Worm (Caenorhabditis elegans) whole organism, L3 larva: ENCODE measurements around the gene pnn-1.

ENCODE experiments used
- R02D3.7 ChIP-seq: fragments of 150-350 bp; optimal IDR thresholded peaks from 2 replicates; lab custom pipeline; 2014; ENCODE audit warnings: missing biosample characterization, missing genetic modification characterization
- nhr-28 ChIP-seq: fragments of 150-350 bp; optimal IDR thresholded peaks from 2 replicates; lab custom pipeline; 2014; ENCODE audit warnings: missing biosample characterization, missing genetic modification characterization
- pha-4 ChIP-seq: fragments of 150-350 bp; optimal IDR thresholded peaks from 2 replicates; lab custom pipeline; 2014; ENCODE audit warnings: missing biosample characterization, missing genetic modification reagents, missing genetic modification characterization
- ztf-4 ChIP-seq: fragments of 150-350 bp; optimal IDR thresholded peaks from 2 replicates; lab custom pipeline; 2014; ENCODE audit warnings: missing biosample characterization, missing genetic modification characterization

DNA sequence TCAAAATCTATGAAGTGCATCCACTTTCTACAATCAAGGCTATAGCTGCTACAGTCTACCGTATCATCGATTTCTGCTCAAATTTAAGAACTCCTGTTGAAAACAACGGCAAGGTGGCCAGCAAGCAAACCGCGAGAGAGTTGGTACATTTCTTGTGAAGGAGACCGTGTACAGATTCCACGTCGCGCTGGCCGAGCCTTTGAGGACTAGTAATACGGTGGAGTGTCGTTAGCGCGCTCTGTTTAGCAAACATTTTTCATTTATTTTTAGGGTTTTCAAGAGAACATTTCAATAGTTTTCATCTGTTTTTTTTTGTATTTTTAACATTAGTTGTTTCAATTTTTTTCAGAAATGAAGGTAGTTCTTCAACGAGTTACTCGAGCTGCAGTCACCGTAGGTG is 18.6 kb upstream of the pnn-1 start, which contains the start of gene pqn-68:
- TF ChIP-seq R02D3.7 (no peak), pha-4 (tag; lab: Kevin White, UChicago) (peak; percentile 60), ztf-4 (no peak), nhr-28 (no peak)
